Fruit fly (Drosophila melanogaster): ENCODE measurements around the gene Ir7f.

DNA sequence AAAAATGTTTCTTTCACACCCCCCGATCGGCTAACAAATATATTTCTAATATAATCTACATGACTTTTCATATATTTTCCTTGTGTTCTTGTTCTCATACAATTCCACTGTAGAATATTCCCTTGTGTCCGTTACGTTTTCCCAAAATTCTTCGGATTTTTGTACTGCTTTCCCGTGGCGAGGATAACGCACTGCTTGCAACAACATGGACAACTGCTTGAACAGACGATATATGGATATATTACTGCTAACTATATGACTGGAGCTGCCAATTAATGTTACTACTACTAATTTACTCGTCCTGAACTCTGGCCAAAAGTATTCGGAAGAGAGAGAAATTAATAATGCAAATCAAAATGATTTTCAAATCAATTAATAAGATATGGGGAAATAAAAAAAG lies 41.1 kb upstream of the Ir7f start:
- no peak for TF ChIP-seq CG14667 (GFP tag; IDR thresholded peaks at IDR 0.05)
- TF ChIP-seq CG1529 (GFP tag; optimal IDR thresholded peaks at IDR 0.05): no peak
- no peak for TF ChIP-seq gt (GFP tag; IDR thresholded peaks at IDR 0.05)
- no peak for TF ChIP-seq nau (GFP tag; optimal IDR thresholded peaks at IDR 0.05)
- TF ChIP-seq ken (GFP tag; IDR thresholded peaks at IDR 0.05): no peak
- TF ChIP-seq B-H1 (GFP tag; IDR thresholded peaks at IDR 0.05): no peak
- no peak for TF ChIP-seq Xrp1 (GFP tag; IDR thresholded peaks at IDR 0.05)
- no peak for TF ChIP-seq CG4730 (GFP tag; IDR thresholded peaks at IDR 0.05)
- no peak for TF ChIP-seq CG1832 (GFP tag; optimal IDR thresholded peaks at IDR 0.05)
- TF ChIP-seq fru (optimal IDR thresholded peaks at IDR 0.05): no peak
